Worm (Caenorhabditis elegans) whole organism, early embryonic: Measurements from ENCODE around the gene lin-49.

Experiments
- B0310.2 ChIP-seq: sonication (generic microtip); optimal IDR thresholded peaks from 2 replicates; lab custom pipeline; 2016; ENCODE audit warnings: mild to moderate bottlenecking, missing genetic modification characterization, missing compliant biosample characterization
- F13C5.2 ChIP-seq: sonication (generic microtip); optimal IDR thresholded peaks from 2 replicates; lab custom pipeline; 2017; ENCODE audit warnings: mild to moderate bottlenecking, missing genetic modification characterization, inconsistent platforms, missing compliant biosample characterization
- aly-1 ChIP-seq: sonication (generic microtip); optimal IDR thresholded peaks from 2 replicates; lab custom pipeline; 2016; ENCODE audit warnings: missing genetic modification characterization, missing compliant biosample characterization
- ama-1 ChIP-seq: fragments of 150-350 bp; optimal IDR thresholded peaks from 2 replicates; lab custom pipeline; 2014
- ceh-13 ChIP-seq: fragments of 200-800 bp; sonication (Bioruptor generic); optimal IDR thresholded peaks from 2 replicates; lab custom pipeline; 2018; ENCODE audit warnings: mild to moderate bottlenecking, missing genetic modification characterization, missing compliant biosample characterization
- ceh-36 ChIP-seq: sonication (generic microtip); optimal IDR thresholded peaks from 2 replicates; lab custom pipeline; 2016; ENCODE audit warnings: missing genetic modification characterization, inconsistent platforms, missing compliant biosample characterization
- ets-7 ChIP-seq: sonication (generic microtip); optimal IDR thresholded peaks from 2 replicates; lab custom pipeline; 2016; ENCODE audit warnings: missing genotype, missing genetic modification characterization, missing compliant biosample characterization
- flt-1 ChIP-seq: fragments of 200-800 bp; sonication (Bioruptor generic); IDR thresholded peaks from 2 replicates; pipeline ENCODE4 v1.3.6; 2022; ENCODE audit warnings: missing genetic modification characterization, missing compliant biosample characterization
- hmbx-1 ChIP-seq: sonication (generic microtip); optimal IDR thresholded peaks from 2 replicates; lab custom pipeline; 2016; ENCODE audit warnings: mild to moderate bottlenecking, missing genetic modification characterization, missing compliant biosample characterization
- hmg-4 ChIP-seq: fragments of 200-800 bp; sonication (Bioruptor generic); optimal IDR thresholded peaks from 2 replicates; lab custom pipeline; 2018; ENCODE audit warnings: mild to moderate bottlenecking, missing genetic modification characterization, missing compliant biosample characterization
- hnd-1 ChIP-seq: sonication (generic microtip); optimal IDR thresholded peaks from 2 replicates; lab custom pipeline; 2016; ENCODE audit warnings: missing genetic modification characterization, missing compliant biosample characterization
- pes-1 ChIP-seq: fragments of 200-800 bp; sonication (Bioruptor generic); IDR thresholded peaks from 2 replicates; pipeline ENCODE4 v1.3.6; 2022; ENCODE audit warnings: missing genetic modification reagents, missing genetic modification characterization, missing compliant biosample characterization
- scrt-1 ChIP-seq: fragments of 200-800 bp; sonication (Bioruptor generic); IDR thresholded peaks from 2 replicates; pipeline ENCODE4 v1.3.6; 2022; ENCODE audit warnings: missing genetic modification characterization, missing compliant biosample characterization
- sea-1 ChIP-seq: fragments of 200-800 bp; sonication (Bioruptor generic); conservative IDR thresholded peaks from 2 replicates; pipeline ENCODE4 v1.3.6; 2022; ENCODE audit warnings: missing genetic modification characterization, missing compliant biosample characterization
- tbx-11 ChIP-seq: fragments of 200-800 bp; sonication (Bioruptor generic); IDR thresholded peaks from 2 replicates; pipeline ENCODE4 v1.3.6; 2022; ENCODE audit warnings: missing genetic modification characterization, missing compliant biosample characterization
- tbx-37 ChIP-seq: fragments of 200-800 bp; sonication (Bioruptor generic); conservative IDR thresholded peaks from 2 replicates; pipeline ENCODE4 v1.3.6; 2022; ENCODE audit warnings: missing genetic modification reagents, missing genetic modification characterization, missing compliant biosample characterization
- tra-4 ChIP-seq: sonication (generic microtip); optimal IDR thresholded peaks from 2 replicates; lab custom pipeline; 2017; ENCODE audit warnings: missing genetic modification characterization, missing compliant biosample characterization

lin-49 gene

ce11 chrIV:8587605-8588004 is 32.9 kb upstream of the lin-49 start:
- TF ChIP-seq hmbx-1 (tag; lab: Kevin White, UChicago) (no peak), ceh-13 (GFP tag; lab: Kevin White, UChicago) (no peak), tbx-11 (no peak), pes-1 (GFP tag; lab: Robert Waterston, UW) (no peak), ets-7 (tag; lab: Kevin White, UChicago) (no peak)

- TF ChIP-seq flt-1 (GFP tag; lab: Robert Waterston, UW), result no peak
Observed at ce11 chrIV:8595317-8595716, 25.2 kb upstream of the lin-49 start, which contains the start of gene Y59H11AR.3. Gene Y59H11AR.3, minus strand, starts transcription at chrIV:8595417.

- TF ChIP-seq flt-1 (GFP tag; lab: Robert Waterston, UW) (no peak), tbx-11 (no peak), tra-4 (tag; lab: Kevin White, UChicago) (no peak), pes-1 (GFP tag; lab: Robert Waterston, UW) (no peak), hmg-4 (GFP tag; lab: Kevin White, UChicago) (no peak)
Observed at ce11 chrIV:8595767-8596166, 24.7 kb upstream of the lin-49 start, which contains the start of gene clec-181. Gene clec-181, plus strand, starts transcription at chrIV:8596067.

- no peak for TF ChIP-seq tbx-11
- no peak for TF ChIP-seq flt-1 (GFP tag; lab: Robert Waterston, UW)
- TF ChIP-seq hnd-1 (tag; lab: Kevin White, UChicago), result no peak
- TF ChIP-seq scrt-1 (GFP tag; lab: Robert Waterston, UW), result no peak
- TF ChIP-seq aly-1 (tag; lab: Kevin White, UChicago), result no peak
- TF ChIP-seq ceh-36 (tag; lab: Kevin White, UChicago), result no peak
- TF ChIP-seq ets-7 (tag; lab: Kevin White, UChicago), result no peak
- no peak for TF ChIP-seq ama-1 (lab: Kevin White, UChicago)
- TF ChIP-seq F13C5.2 (tag; lab: Kevin White, UChicago), result no peak
- no peak for TF ChIP-seq B0310.2
- no peak for TF ChIP-seq hmg-4 (GFP tag; lab: Kevin White, UChicago)
- TF ChIP-seq pes-1 (GFP tag; lab: Robert Waterston, UW), result no peak
- TF ChIP-seq ceh-13 (GFP tag; lab: Kevin White, UChicago), result no peak
- TF ChIP-seq sea-1 (GFP tag; lab: Robert Waterston, UW), result no peak
Observed at ce11 chrIV:8597504-8597903, 23.0 kb upstream of the lin-49 start.

ce11 chrIV:8600712-8601330 is 19.7 kb upstream of the lin-49 start, which contains the start of gene Y59H11AR.4:
Gene Y59H11AR.4, minus strand, starts transcription at chrIV:8600762.
- TF ChIP-seq F13C5.2 (tag; lab: Kevin White, UChicago) (no peak), tbx-37 (GFP tag; lab: Robert Waterston, UW) (no peak), ets-7 (tag; lab: Kevin White, UChicago) (no peak), tra-4 (tag; lab: Kevin White, UChicago) (no peak), scrt-1 (GFP tag; lab: Robert Waterston, UW) (no peak), sea-1 (GFP tag; lab: Robert Waterston, UW) (no peak), flt-1 (GFP tag; lab: Robert Waterston, UW) (no peak), ceh-13 (GFP tag; lab: Kevin White, UChicago) (no peak), hmg-4 (GFP tag; lab: Kevin White, UChicago) (no peak), aly-1 (tag; lab: Kevin White, UChicago) (no peak), hnd-1 (tag; lab: Kevin White, UChicago) (no peak), pes-1 (GFP tag; lab: Robert Waterston, UW) (no peak), tbx-11 (no peak), hmbx-1 (tag; lab: Kevin White, UChicago) (no peak), ceh-36 (tag; lab: Kevin White, UChicago) (no peak), ama-1 (lab: Kevin White, UChicago) (no peak), B0310.2 (no peak)

- TF ChIP-seq ceh-36 (tag; lab: Kevin White, UChicago) (no peak), ets-7 (tag; lab: Kevin White, UChicago) (no peak), ama-1 (lab: Kevin White, UChicago) (no peak), tra-4 (tag; lab: Kevin White, UChicago) (no peak), flt-1 (GFP tag; lab: Robert Waterston, UW) (no peak)
Observed at ce11 chrIV:8602877-8603276, 17.6 kb upstream of the lin-49 start, which contains the start of gene Y59H11AR.10. Gene Y59H11AR.10, plus strand, starts transcription at chrIV:8603177.

ce11 chrIV:8605217-8605616 is 15.3 kb upstream of the lin-49 start:
- TF ChIP-seq scrt-1 (GFP tag; lab: Robert Waterston, UW) (no peak), sea-1 (GFP tag; lab: Robert Waterston, UW) (no peak), B0310.2 (no peak), ceh-13 (GFP tag; lab: Kevin White, UChicago) (no peak), F13C5.2 (tag; lab: Kevin White, UChicago) (no peak)

- no peak for TF ChIP-seq aly-1 (tag; lab: Kevin White, UChicago)
- TF ChIP-seq sea-1 (GFP tag; lab: Robert Waterston, UW), result no peak
- no peak for TF ChIP-seq tbx-37 (GFP tag; lab: Robert Waterston, UW)
- TF ChIP-seq ets-7 (tag; lab: Kevin White, UChicago), result no peak
- TF ChIP-seq pes-1 (GFP tag; lab: Robert Waterston, UW), result no peak
- TF ChIP-seq tra-4 (tag; lab: Kevin White, UChicago), result no peak
- TF ChIP-seq scrt-1 (GFP tag; lab: Robert Waterston, UW), result no peak
- no peak for TF ChIP-seq ceh-36 (tag; lab: Kevin White, UChicago)
- no peak for TF ChIP-seq tbx-11
- TF ChIP-seq B0310.2, result no peak
- TF ChIP-seq flt-1 (GFP tag; lab: Robert Waterston, UW), result no peak
- no peak for TF ChIP-seq hmbx-1 (tag; lab: Kevin White, UChicago)
- no peak for TF ChIP-seq ceh-13 (GFP tag; lab: Kevin White, UChicago)
- TF ChIP-seq hmg-4 (GFP tag; lab: Kevin White, UChicago), result no peak
Observed at ce11 chrIV:8608204-8608603, 12.3 kb upstream of the lin-49 start.
